Worm (Caenorhabditis elegans) whole organism, late embryonic: ENCODE data around the gene C26B9.5.

Experiments
- ceh-9 ChIP-seq: sonication (generic microtip); optimal IDR thresholded peaks from 2 replicates; lab custom pipeline; 2016; ENCODE audit warnings: mild to moderate bottlenecking, missing genetic modification characterization, inconsistent platforms, missing compliant biosample characterization
- hlh-13 ChIP-seq: fragments of 200-800 bp; sonication (Bioruptor generic); optimal IDR thresholded peaks from 2 replicates; lab custom pipeline; 2018; ENCODE audit warnings: mild to moderate bottlenecking, missing genetic modification characterization, missing compliant biosample characterization
- mec-3 ChIP-seq: sonication (generic microtip); optimal IDR thresholded peaks from 2 replicates; lab custom pipeline; 2016; ENCODE audit warnings: borderline replicate concordance, missing genetic modification characterization, missing compliant biosample characterization
- nfya-1 ChIP-seq: sonication (generic microtip); optimal IDR thresholded peaks from 2 replicates; lab custom pipeline; 2017; ENCODE audit warnings: missing genetic modification characterization, mild to moderate bottlenecking, missing compliant biosample characterization, antibody characterized with exemption, moderate library complexity
- nhr-11 ChIP-seq: fragments of 150-350 bp; optimal IDR thresholded peaks from 2 replicates; lab custom pipeline; 2014; ENCODE audit warnings: missing biosample characterization, missing genetic modification characterization
- tbx-2 ChIP-seq: sonication (generic microtip); optimal IDR thresholded peaks from 2 replicates; lab custom pipeline; 2016; ENCODE audit warnings: missing genetic modification characterization, missing compliant biosample characterization
- unc-3 ChIP-seq, 2 experiments: fragments of 200-800 bp in 1 of 2; sonication (Bioruptor generic) in 1 of 2; sonication (generic microtip) in 1 of 2; conservative IDR thresholded peaks in 1 of 2; optimal IDR thresholded peaks in 1 of 2; 2 replicates each; pipeline versions ENCODE4 v1.3.6 to Lab custom; 2016 to 2022; ENCODE audit warnings: missing compliant biosample characterization in 2 of 2, missing genetic modification characterization in 2 of 2, missing genetic modification reagents in 1 of 2
- unc-42 ChIP-seq: sonication (generic microtip); optimal IDR thresholded peaks from 2 replicates; lab custom pipeline; 2016; ENCODE audit warnings: missing genotype, missing genetic modification characterization, missing compliant biosample characterization
- unc-55 ChIP-seq: sonication (generic microtip); optimal IDR thresholded peaks from 2 replicates; lab custom pipeline; 2017; ENCODE audit warnings: missing biosample characterization, missing genetic modification reagents, missing genetic modification characterization
- unc-86 ChIP-seq: sonication (generic microtip); optimal IDR thresholded peaks from 2 replicates; lab custom pipeline; 2016; ENCODE audit warnings: missing genetic modification characterization, missing compliant biosample characterization

DNA sequence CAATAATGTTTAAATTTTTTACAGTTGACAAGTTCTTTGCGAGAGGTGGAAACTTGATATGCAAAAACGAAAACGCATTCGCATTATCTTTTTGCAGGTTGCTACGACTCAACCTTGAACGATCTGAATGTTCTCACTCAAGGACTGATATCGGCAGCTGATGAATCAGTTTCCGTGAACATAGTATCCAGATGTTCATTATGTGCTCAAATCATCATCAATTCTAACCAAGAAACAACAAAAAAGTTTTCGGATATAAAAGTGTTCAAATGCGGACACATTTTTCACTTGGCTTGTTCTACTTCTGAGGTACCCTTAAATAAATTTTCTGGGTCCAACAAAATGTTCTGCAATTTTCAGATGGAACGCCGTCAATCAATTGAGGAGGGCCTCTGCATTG lies 40.2 kb upstream of the C26B9.5 start:
- TF ChIP-seq hlh-13 (GFP tag; lab: Kevin White, UChicago) (no peak), nhr-11 (no peak), unc-3 (GFP tag; conservative IDR thresholded peaks at IDR 0.05; lab: Robert Waterston, UW) (no peak), unc-3 (tag; optimal IDR thresholded peaks at IDR 0.05; lab: Kevin White, UChicago) (no peak), unc-55 (no peak), unc-86 (tag; lab: Kevin White, UChicago) (no peak), ceh-9 (tag; lab: Kevin White, UChicago) (no peak), mec-3 (no peak), tbx-2 (tag; lab: Kevin White, UChicago) (no peak), unc-42 (tag; lab: Kevin White, UChicago) (no peak), nfya-1 (tag; lab: Kevin White, UChicago) (no peak)
